Worm (Caenorhabditis elegans): ENCODE measurements around the gene fln-2.

DNA sequence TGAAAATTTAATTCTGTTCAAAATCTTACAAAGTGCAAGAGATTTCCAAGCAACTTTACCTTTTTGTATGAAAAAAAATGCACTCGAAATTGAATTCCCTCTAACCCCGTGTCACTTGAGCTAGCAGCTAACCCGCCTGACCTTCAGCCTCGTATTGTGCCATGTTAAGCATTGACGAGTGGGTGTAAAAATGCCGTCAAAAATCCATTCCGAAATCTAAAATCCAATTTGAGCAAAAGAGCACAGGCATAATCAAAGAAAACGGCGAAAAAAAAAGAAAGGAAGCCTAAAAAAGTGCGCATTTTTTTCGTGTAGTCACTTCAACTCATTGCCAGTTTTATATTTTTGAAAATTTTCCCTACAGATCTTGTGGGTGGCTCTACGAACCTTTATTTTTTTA is 33.0 kb upstream of the fln-2 start, which contains the start of gene pkc-2:
- TF ChIP-seq nhr-120 (GFP tag; IDR thresholded peaks at IDR 0.05) (no peak), nhr-80 (tag; optimal IDR thresholded peaks at IDR 0.05) (no peak), unc-62 (GFP tag; optimal IDR thresholded peaks at IDR 0.05) (no peak), Y67H2A.10 (GFP tag; conservative IDR thresholded peaks at IDR 0.05) (no peak), unc-130 (GFP tag; optimal IDR thresholded peaks at IDR 0.05) (no peak), nfyb-1 (GFP tag; IDR thresholded peaks at IDR 0.05) (no peak), bed-2 (GFP tag; IDR thresholded peaks at IDR 0.05) (no peak)

Measured in whole organism, young adult.